Fruit fly (Drosophila melanogaster): Measurements from ENCODE around the gene Nhe1.

The Nhe1 gene

dm6 chr2L:131466-132270 is 25.1 kb upstream of the Nhe1 start, which contains the start of gene Gs1 (continued):
- TF ChIP-seq CG15336 (GFP tag; IDR thresholded peaks at IDR 0.05): peak; percentile 55; the same call in 1 of the 2 replicates
- no peak for TF ChIP-seq CG34406 (GFP tag; optimal IDR thresholded peaks at IDR 0.05)
- TF ChIP-seq Sox15 (GFP tag; optimal IDR thresholded peaks at IDR 0.05): no peak
- TF ChIP-seq esn (GFP tag; optimal IDR thresholded peaks at IDR 0.05): peak; percentile 24
- TF ChIP-seq Hr38 (GFP tag; optimal IDR thresholded peaks at IDR 0.05): no peak
- TF ChIP-seq Met (GFP tag; optimal IDR thresholded peaks at IDR 0.05): peak; percentile 8
- TF ChIP-seq CG6808 (GFP tag; optimal IDR thresholded peaks at IDR 0.05): peak; percentile 100
- no peak for TF ChIP-seq Eip75B (GFP tag; optimal IDR thresholded peaks at IDR 0.05)
- peak; percentile 70; the same call in 1 of the 3 replicates for TF ChIP-seq eg (GFP tag; IDR thresholded peaks at IDR 0.05)
- TF ChIP-seq vri (GFP tag; optimal IDR thresholded peaks at IDR 0.05): peak; percentile 60

- TF ChIP-seq CG11294 (GFP tag; IDR thresholded peaks at IDR 0.05) (no peak), CG8119 (GFP tag; IDR thresholded peaks at IDR 0.05) (0 out of 3 replicates have a peak, but pooled peaks have one; percentile 22), salr (GFP tag; optimal IDR thresholded peaks at IDR 0.05) (no peak), eg (GFP tag; IDR thresholded peaks at IDR 0.05) (0 out of 3 replicates have a peak, but pooled peaks have one; percentile 13)
Measured at dm6 chr2L:130691-131090, 24.2 kb upstream of the Nhe1 start, which contains the start of gene CG3164. Gene CG3164 (minus strand): TSS chr2L:130791.

dm6 chr2L:128977-129941 is 22.7 kb upstream of the Nhe1 start:
- TF ChIP-seq ss (GFP tag; optimal IDR thresholded peaks at IDR 0.05) (peak; percentile 19 to 50), CG6854 (GFP tag; optimal IDR thresholded peaks at IDR 0.05) (peak; percentile 91), CG32006 (GFP tag; optimal IDR thresholded peaks at IDR 0.05) (no peak), dsx (GFP tag; optimal IDR thresholded peaks at IDR 0.05; ENCODE audit: poor library complexity, severe bottlenecking) (peak; percentile 74), Sox102F (GFP tag; optimal IDR thresholded peaks at IDR 0.05) (peak; percentile 87), topi (GFP tag; optimal IDR thresholded peaks at IDR 0.05) (peak; percentile 49), CG11294 (GFP tag; IDR thresholded peaks at IDR 0.05) (no peak), OdsH (GFP tag; optimal IDR thresholded peaks at IDR 0.05) (no peak), CG1621 (tag; optimal IDR thresholded peaks at IDR 0.05) (peak; percentile 40), CG9139 (GFP tag; optimal IDR thresholded peaks at IDR 0.05) (peak; percentile 63), Gug (GFP tag; IDR thresholded peaks at IDR 0.05) (peak; percentile 36; the same call in 1 of the 2 replicates), CG7368 (GFP tag; optimal IDR thresholded peaks at IDR 0.05) (no peak), Eip75B (GFP tag; optimal IDR thresholded peaks at IDR 0.05) (peak; percentile 37), Hr4 (GFP tag; optimal IDR thresholded peaks at IDR 0.05) (no peak), CG6163 (GFP tag; IDR thresholded peaks at IDR 0.05) (peak; percentile 69), Hr38 (GFP tag; optimal IDR thresholded peaks at IDR 0.05) (no peak), Eip78C (GFP tag) (peak; percentile 83), CG6792 (GFP tag; optimal IDR thresholded peaks at IDR 0.05) (peak; percentile 6), Met (GFP tag; optimal IDR thresholded peaks at IDR 0.05) (peak; percentile 47), CG8319 (GFP tag; optimal IDR thresholded peaks at IDR 0.05) (peak; percentile 8), CG10669 (GFP tag; optimal IDR thresholded peaks at IDR 0.05) (no peak), Ets96B (tag; optimal IDR thresholded peaks at IDR 0.05) (peak; percentile 18), Eip93F (GFP tag; optimal IDR thresholded peaks at IDR 0.05) (peak; percentile 83), CG31627 (GFP tag; optimal IDR thresholded peaks at IDR 0.05) (no peak), eg (GFP tag; IDR thresholded peaks at IDR 0.05) (peak; percentile 78; the same call in 2 of the 3 replicates), CG15336 (GFP tag; IDR thresholded peaks at IDR 0.05) (peak; percentile 47; the same call in 1 of the 2 replicates), Sox14 (GFP tag; optimal IDR thresholded peaks at IDR 0.05) (peak; percentile 96), lz (GFP tag; optimal IDR thresholded peaks at IDR 0.05) (peak; percentile 25), achi (GFP tag; optimal IDR thresholded peaks at IDR 0.05) (peak; percentile 14), vri (GFP tag; optimal IDR thresholded peaks at IDR 0.05) (peak; percentile 75), CG6808 (GFP tag; optimal IDR thresholded peaks at IDR 0.05) (peak; percentile 57), pdm3 (GFP tag; optimal IDR thresholded peaks at IDR 0.05) (no peak), salr (GFP tag; optimal IDR thresholded peaks at IDR 0.05) (peak in 1 of 2 experiments; percentile 10), Lpt (GFP tag; optimal IDR thresholded peaks at IDR 0.05) (peak; percentile 21), CG3919 (GFP tag; optimal IDR thresholded peaks at IDR 0.05) (peak; percentile 47), fkh (GFP tag; optimal IDR thresholded peaks at IDR 0.05) (no peak), svp (GFP tag) (peak; percentile 87), Sox15 (GFP tag; optimal IDR thresholded peaks at IDR 0.05) (no peak), CG8119 (GFP tag; IDR thresholded peaks at IDR 0.05) (peak; percentile 66)

Data from whole organism, prepupa.